Worm (Caenorhabditis elegans) whole organism, late embryonic: Measurements from ENCODE around the gene dlat-1.

ENCODE experiments used
- C08G9.2 ChIP-seq: sonication (generic microtip); optimal IDR thresholded peaks from 2 replicates; lab custom pipeline; 2016; ENCODE audit warnings: mild to moderate bottlenecking, missing genetic modification characterization, moderate library complexity, missing compliant biosample characterization
- F13H6.1 ChIP-seq: sonication (generic microtip); optimal IDR thresholded peaks from 2 replicates; lab custom pipeline; 2016; ENCODE audit warnings: missing genetic modification characterization, missing compliant biosample characterization
- K02D7.2 ChIP-seq: sonication (generic microtip); optimal IDR thresholded peaks from 2 replicates; lab custom pipeline; 2017; ENCODE audit warnings: mild to moderate bottlenecking, missing genetic modification characterization, missing compliant biosample characterization
- T23F11.4 ChIP-seq: fragments of 200-800 bp; sonication (Bioruptor generic); optimal IDR thresholded peaks from 2 replicates; lab custom pipeline; 2018; ENCODE audit warnings: mild to moderate bottlenecking, missing genetic modification characterization, missing compliant biosample characterization
- ceh-14 ChIP-seq: sonication (generic microtip); optimal IDR thresholded peaks from 2 replicates; lab custom pipeline; 2016; ENCODE audit warnings: missing genotype, missing genetic modification characterization, missing compliant biosample characterization
- ceh-22 ChIP-seq: sonication (generic microtip); optimal IDR thresholded peaks from 2 replicates; lab custom pipeline; 2017; ENCODE audit warnings: missing biosample characterization, missing genetic modification characterization
- ceh-24 ChIP-seq: sonication (generic microtip); optimal IDR thresholded peaks from 2 replicates; lab custom pipeline; 2016; ENCODE audit warnings: mild to moderate bottlenecking, missing genetic modification characterization, missing compliant biosample characterization
- ceh-31 ChIP-seq: sonication (generic microtip); optimal IDR thresholded peaks from 2 replicates; lab custom pipeline; 2016; ENCODE audit warnings: missing genetic modification characterization, missing compliant biosample characterization
- ceh-34 ChIP-seq: sonication (generic microtip); optimal IDR thresholded peaks from 2 replicates; lab custom pipeline; 2016; ENCODE audit warnings: mild to moderate bottlenecking, missing genetic modification characterization, missing compliant biosample characterization
- ceh-45 ChIP-seq: fragments of 200-800 bp; sonication (Bioruptor generic); IDR thresholded peaks from 2 replicates; pipeline ENCODE4 v1.3.6; 2022; ENCODE audit warnings: missing genetic modification reagents, missing genetic modification characterization, missing compliant biosample characterization
- ceh-48 ChIP-seq: sonication (generic microtip); optimal IDR thresholded peaks from 2 replicates; lab custom pipeline; 2016; ENCODE audit warnings: missing genetic modification characterization, inconsistent platforms, missing compliant biosample characterization
- ceh-6 ChIP-seq: fragments of 200-800 bp; sonication (Bioruptor generic); optimal IDR thresholded peaks from 2 replicates; lab custom pipeline; 2018; ENCODE audit warnings: mild to moderate bottlenecking, missing genetic modification characterization, missing compliant biosample characterization
- dmd-4 ChIP-seq: sonication (generic microtip); optimal IDR thresholded peaks from 2 replicates; lab custom pipeline; 2016; ENCODE audit warnings: borderline replicate concordance, missing genetic modification characterization, missing compliant biosample characterization
- elt-2 ChIP-seq: sonication (generic microtip); optimal IDR thresholded peaks from 2 replicates; lab custom pipeline; 2016; ENCODE audit warnings: missing genetic modification reagents, missing genetic modification characterization, missing compliant biosample characterization
- ets-4 ChIP-seq: sonication (generic microtip); optimal IDR thresholded peaks from 2 replicates; lab custom pipeline; 2016; ENCODE audit warnings: missing genetic modification characterization, missing compliant biosample characterization
- fkh-10 ChIP-seq: fragments of 150-350 bp; optimal IDR thresholded peaks from 2 replicates; lab custom pipeline; 2014; ENCODE audit warnings: missing biosample characterization, missing genetic modification reagents, missing genetic modification characterization
- hlh-8 ChIP-seq: sonication (generic microtip); optimal IDR thresholded peaks from 2 replicates; lab custom pipeline; 2016; ENCODE audit warnings: missing genotype, missing genetic modification characterization, missing compliant biosample characterization
- lin-11 ChIP-seq: fragments of 200-800 bp; sonication (Bioruptor generic); optimal IDR thresholded peaks from 2 replicates; lab custom pipeline; 2018; ENCODE audit warnings: mild to moderate bottlenecking, missing genetic modification characterization, missing compliant biosample characterization
- nfya-1 ChIP-seq: sonication (generic microtip); optimal IDR thresholded peaks from 2 replicates; lab custom pipeline; 2017; ENCODE audit warnings: missing genetic modification characterization, mild to moderate bottlenecking, missing compliant biosample characterization, antibody characterized with exemption, moderate library complexity
- nhr-232 ChIP-seq: sonication (generic microtip); optimal IDR thresholded peaks from 2 replicates; lab custom pipeline; 2016; ENCODE audit warnings: missing genetic modification characterization, missing compliant biosample characterization
- npax-4 ChIP-seq: sonication (generic microtip); optimal IDR thresholded peaks from 2 replicates; lab custom pipeline; 2016; ENCODE audit warnings: missing genetic modification characterization, missing compliant biosample characterization
- odd-2 ChIP-seq: sonication (generic microtip); optimal IDR thresholded peaks from 2 replicates; lab custom pipeline; 2017; ENCODE audit warnings: antibody characterized with exemption, mild to moderate bottlenecking, missing genetic modification characterization, missing compliant biosample characterization
- pag-3 ChIP-seq: sonication (generic microtip); optimal IDR thresholded peaks from 2 replicates; lab custom pipeline; 2016; ENCODE audit warnings: missing compliant biosample characterization, missing genetic modification characterization, borderline replicate concordance
- pax-1 ChIP-seq: fragments of 150-350 bp; optimal IDR thresholded peaks from 2 replicates; lab custom pipeline; 2014; ENCODE audit warnings: missing biosample characterization, missing genetic modification characterization
- pha-4 ChIP-seq: fragments of 150-350 bp; optimal IDR thresholded peaks from 2 replicates; lab custom pipeline; 2018; ENCODE audit warnings: missing biosample characterization, missing genetic modification reagents, missing genetic modification characterization
- pqm-1 ChIP-seq: sonication (generic microtip); optimal IDR thresholded peaks from 2 replicates; lab custom pipeline; 2016; ENCODE audit warnings: missing genetic modification characterization, missing compliant biosample characterization
- sdc-2 ChIP-seq: sonication (generic microtip); optimal IDR thresholded peaks from 2 replicates; lab custom pipeline; 2016; ENCODE audit warnings: missing genotype, missing genetic modification characterization, missing compliant biosample characterization
- tbx-2 ChIP-seq: sonication (generic microtip); optimal IDR thresholded peaks from 2 replicates; lab custom pipeline; 2016; ENCODE audit warnings: missing genetic modification characterization, missing compliant biosample characterization
- tbx-7 ChIP-seq: sonication (generic microtip); optimal IDR thresholded peaks from 2 replicates; lab custom pipeline; 2016; ENCODE audit warnings: missing genotype, missing genetic modification characterization, missing compliant biosample characterization
- ttx-3 ChIP-seq: sonication (generic microtip); optimal IDR thresholded peaks from 2 replicates; lab custom pipeline; 2016; ENCODE audit warnings: missing genetic modification reagents, missing genetic modification characterization, missing compliant biosample characterization
- unc-42 ChIP-seq: sonication (generic microtip); optimal IDR thresholded peaks from 2 replicates; lab custom pipeline; 2016; ENCODE audit warnings: missing genotype, missing genetic modification characterization, missing compliant biosample characterization
- ztf-16 ChIP-seq: sonication (generic microtip); optimal IDR thresholded peaks from 2 replicates; lab custom pipeline; 2017; ENCODE audit warnings: missing genetic modification characterization, missing compliant biosample characterization

dlat-1 gene

DNA sequence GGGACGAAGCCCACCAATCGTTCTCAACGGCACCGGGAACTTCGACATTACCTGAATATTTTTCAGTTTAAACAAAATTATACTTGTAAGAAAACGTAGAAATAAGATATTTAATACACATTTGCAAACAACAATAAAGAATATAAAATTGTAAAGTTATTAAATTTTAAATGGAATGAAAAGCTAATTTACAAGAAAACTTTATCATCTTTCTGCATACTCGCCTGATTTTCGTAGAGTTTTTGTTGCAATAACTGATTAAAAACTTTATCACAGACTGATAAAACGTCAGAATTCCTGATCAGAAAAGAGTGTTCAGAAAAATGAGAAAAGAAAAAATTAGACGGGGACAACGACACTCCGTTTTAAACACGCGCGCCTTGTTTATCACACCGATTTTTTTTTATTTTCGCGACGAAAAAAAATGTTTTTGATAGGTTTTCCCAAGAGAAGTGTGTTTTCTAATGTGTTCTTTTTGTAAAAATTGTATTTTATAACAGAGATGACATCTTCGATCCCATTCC is at the start of gene dlat-1, which contains the start of gene fntb-1:
TSS of gene dlat-1 (minus strand) at position 51 of the 524 bp plus-strand sequence.
TSS of gene fntb-1 (plus strand) at position 412 of the 524 bp plus-strand sequence.
- TF ChIP-seq tbx-7 (tag; lab: Kevin White, UChicago) (no peak), K02D7.2 (no peak), lin-11 (tag; lab: Kevin White, UChicago) (no peak), ceh-24 (tag; lab: Kevin White, UChicago) (no peak), elt-2 (tag; lab: Kevin White, UChicago) (peak; percentile 89)

DNA sequence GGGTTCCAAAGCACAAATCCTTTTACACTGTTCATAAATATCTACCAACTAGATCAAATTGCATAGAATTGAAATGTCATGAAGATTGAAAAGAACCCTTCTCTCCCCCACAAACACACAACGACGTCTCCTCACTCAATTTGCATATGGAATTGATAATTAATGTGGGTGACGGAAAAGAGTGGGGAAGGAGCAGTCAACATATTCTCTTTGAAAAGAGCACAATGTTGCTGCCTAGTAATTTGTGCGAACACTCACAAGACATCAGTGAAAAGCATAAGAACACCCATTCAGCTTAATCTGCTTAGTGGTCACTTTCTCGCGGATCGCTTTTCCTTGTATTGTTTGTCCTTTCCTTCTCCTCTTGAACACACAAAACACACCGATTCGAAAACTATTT is 49.4 kb upstream of the dlat-1 start:
- TF ChIP-seq ceh-31 (tag; lab: Kevin White, UChicago) (peak; percentile 20), nhr-232 (no peak), ceh-6 (GFP tag; lab: Kevin White, UChicago) (peak; percentile 40), unc-42 (tag; lab: Kevin White, UChicago) (peak; percentile 74), hlh-8 (tag; lab: Kevin White, UChicago) (no peak), T23F11.4 (GFP tag; lab: Kevin White, UChicago) (no peak), pqm-1 (tag; lab: Kevin White, UChicago) (no peak), ets-4 (tag; lab: Kevin White, UChicago) (no peak)

DNA sequence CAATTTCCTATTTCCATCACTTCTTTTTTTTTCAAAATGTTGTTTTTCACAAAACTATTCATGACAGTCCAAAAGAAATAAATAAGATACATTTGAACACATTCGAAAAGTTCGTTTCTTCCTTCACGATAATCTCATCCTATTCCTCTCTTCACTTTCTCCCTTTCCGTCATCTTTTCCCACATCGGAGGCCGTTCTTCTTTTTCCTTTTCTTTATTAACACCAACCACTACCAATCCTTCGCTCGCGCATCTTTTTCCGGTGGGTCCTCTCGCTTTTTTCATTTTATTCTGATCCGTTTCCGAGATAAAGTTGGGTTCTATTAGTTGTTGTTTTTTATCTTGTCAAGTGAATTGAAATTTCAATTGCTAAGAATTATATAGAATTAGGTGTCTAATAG is 48.4 kb upstream of the dlat-1 start:
- TF ChIP-seq ceh-31 (tag; lab: Kevin White, UChicago) (no peak), pha-4 (no peak), npax-4 (no peak), fkh-10 (no peak), ceh-34 (tag; lab: Kevin White, UChicago) (no peak), ceh-6 (GFP tag; lab: Kevin White, UChicago) (no peak), pqm-1 (tag; lab: Kevin White, UChicago) (no peak), ets-4 (tag; lab: Kevin White, UChicago) (no peak), sdc-2 (tag; lab: Kevin White, UChicago) (no peak)

ce11 chrV:14493665-14494064 is 46.6 kb upstream of the dlat-1 start:
- peak; percentile 84 for TF ChIP-seq nfya-1 (tag; lab: Kevin White, UChicago)
- TF ChIP-seq ztf-16 = no peak

- TF ChIP-seq C08G9.2 (tag; lab: Kevin White, UChicago) (peak; percentile 23), ets-4 (tag; lab: Kevin White, UChicago) (no peak), pag-3 (tag; lab: Kevin White, UChicago) (no peak), tbx-2 (peak; percentile 46), ttx-3 (tag; lab: Kevin White, UChicago) (no peak), odd-2 (tag; lab: Kevin White, UChicago) (no peak), dmd-4 (tag; lab: Kevin White, UChicago) (no peak), unc-42 (tag; lab: Kevin White, UChicago) (peak; percentile 87), ceh-14 (tag; lab: Kevin White, UChicago) (peak; percentile 35), ztf-16 (no peak), F13H6.1 (tag; lab: Kevin White, UChicago) (no peak), ceh-31 (tag; lab: Kevin White, UChicago) (peak; percentile 24)
Measured at ce11 chrV:14491097-14491496, 44.0 kb upstream of the dlat-1 start.

ce11 chrV:14484582-14484981 is 37.5 kb upstream of the dlat-1 start, which contains the start of gene R02D5.4:
TSS of gene R02D5.4 (minus strand) at chrV:14484682.
- no peak for TF ChIP-seq ceh-45 (GFP tag; lab: Robert Waterston, UW)
- TF ChIP-seq ceh-22 = no peak
- no peak for TF ChIP-seq pax-1 (tag; lab: Kevin White, UChicago)
- no peak for TF ChIP-seq ceh-31 (tag; lab: Kevin White, UChicago)
- TF ChIP-seq ceh-48 = no peak
- no peak for TF ChIP-seq ets-4 (tag; lab: Kevin White, UChicago)
